Worm (Caenorhabditis elegans) whole organism, mixed stage, embryonic: ENCODE data around the gene rgs-7.

Experiments
- blmp-1 ChIP-seq: fragments of 150-350 bp; optimal IDR thresholded peaks from 2 replicates; lab custom pipeline; 2014; ENCODE audit warnings: missing biosample characterization, missing genetic modification characterization
- ceh-39 ChIP-seq: fragments of 150-350 bp; optimal IDR thresholded peaks from 2 replicates; lab custom pipeline; 2014; ENCODE audit warnings: missing biosample characterization, missing genetic modification characterization
- ceh-43 ChIP-seq: fragments of 200-800 bp; sonication (Bioruptor generic); optimal IDR thresholded peaks from 2 replicates; lab custom pipeline; 2018; ENCODE audit warnings: mild to moderate bottlenecking, missing genetic modification characterization, moderate library complexity, missing compliant biosample characterization
- ceh-83 ChIP-seq: fragments of 200-800 bp; sonication (Bioruptor generic); optimal IDR thresholded peaks from 2 replicates; lab custom pipeline; 2018; ENCODE audit warnings: mild to moderate bottlenecking, missing genetic modification characterization, missing compliant biosample characterization
- ces-1 ChIP-seq: fragments of 150-350 bp; optimal IDR thresholded peaks from 2 replicates; lab custom pipeline; 2014; ENCODE audit warnings: missing biosample characterization, missing genetic modification reagents, missing genetic modification characterization
- drap-1 ChIP-seq: fragments of 200-800 bp; sonication (Bioruptor generic); optimal IDR thresholded peaks from 3 replicates; lab custom pipeline; 2018; ENCODE audit warnings: mild to moderate bottlenecking, missing genetic modification characterization, missing compliant biosample characterization
- hlh-1 ChIP-seq: fragments of 150-350 bp; optimal IDR thresholded peaks from 2 replicates; lab custom pipeline; 2014; ENCODE audit warnings: missing biosample characterization, missing genetic modification reagents, missing genetic modification characterization
- lin-32 ChIP-seq: fragments of 200-800 bp; sonication (Bioruptor generic); optimal IDR thresholded peaks from 2 replicates; lab custom pipeline; 2018; ENCODE audit warnings: mild to moderate bottlenecking, missing genetic modification characterization, missing compliant biosample characterization
- lsy-2 ChIP-seq: fragments of 150-350 bp; optimal IDR thresholded peaks from 2 replicates; lab custom pipeline; 2014; ENCODE audit warnings: missing biosample characterization, missing genetic modification characterization
- mab-5 ChIP-seq: fragments of 150-350 bp; optimal IDR thresholded peaks from 2 replicates; lab custom pipeline; 2014; ENCODE audit warnings: missing biosample characterization, missing genetic modification characterization
- mep-1 ChIP-seq: fragments of 150-350 bp; optimal IDR thresholded peaks from 2 replicates; lab custom pipeline; 2017; ENCODE audit warnings: missing biosample characterization, missing genetic modification reagents, missing genetic modification characterization, inconsistent platforms
- mls-2 ChIP-seq: sonication (generic microtip); optimal IDR thresholded peaks from 2 replicates; lab custom pipeline; 2016; ENCODE audit warnings: mild to moderate bottlenecking, missing genetic modification characterization, moderate library complexity, missing compliant biosample characterization
- nhr-12 ChIP-seq: fragments of 150-350 bp; optimal IDR thresholded peaks from 2 replicates; lab custom pipeline; 2014; ENCODE audit warnings: missing biosample characterization, missing genetic modification characterization
- nhr-237 ChIP-seq: fragments of 150-350 bp; optimal IDR thresholded peaks from 2 replicates; lab custom pipeline; 2014; ENCODE audit warnings: missing biosample characterization, missing genetic modification characterization
- nhr-76 ChIP-seq: sonication (generic microtip); optimal IDR thresholded peaks from 2 replicates; lab custom pipeline; 2017; ENCODE audit warnings: missing biosample characterization, missing genetic modification characterization
- pha-4 ChIP-seq: fragments of 150-350 bp; optimal IDR thresholded peaks from 2 replicates; lab custom pipeline; 2018; ENCODE audit warnings: missing biosample characterization, missing genetic modification reagents, missing genetic modification characterization
- tbx-8 ChIP-seq: fragments of 200-800 bp; sonication (Bioruptor generic); optimal IDR thresholded peaks from 2 replicates; lab custom pipeline; 2018; ENCODE audit warnings: mild to moderate bottlenecking, missing genetic modification characterization, moderate library complexity, missing compliant biosample characterization
- unc-120 ChIP-seq: sonication (generic microtip); optimal IDR thresholded peaks from 2 replicates; lab custom pipeline; 2017; ENCODE audit warnings: missing genetic modification characterization, missing compliant biosample characterization; ENCODE audit not compliant: poor library complexity, severe bottlenecking
- unc-62 ChIP-seq: fragments of 150-350 bp; optimal IDR thresholded peaks from 2 replicates; lab custom pipeline; 2014; ENCODE audit warnings: missing biosample characterization, missing genetic modification reagents, missing genetic modification characterization
- ztf-11 ChIP-seq: fragments of 150-350 bp; optimal IDR thresholded peaks from 2 replicates; lab custom pipeline; 2014; ENCODE audit warnings: missing biosample characterization, missing genetic modification characterization

rgs-7 gene

DNA sequence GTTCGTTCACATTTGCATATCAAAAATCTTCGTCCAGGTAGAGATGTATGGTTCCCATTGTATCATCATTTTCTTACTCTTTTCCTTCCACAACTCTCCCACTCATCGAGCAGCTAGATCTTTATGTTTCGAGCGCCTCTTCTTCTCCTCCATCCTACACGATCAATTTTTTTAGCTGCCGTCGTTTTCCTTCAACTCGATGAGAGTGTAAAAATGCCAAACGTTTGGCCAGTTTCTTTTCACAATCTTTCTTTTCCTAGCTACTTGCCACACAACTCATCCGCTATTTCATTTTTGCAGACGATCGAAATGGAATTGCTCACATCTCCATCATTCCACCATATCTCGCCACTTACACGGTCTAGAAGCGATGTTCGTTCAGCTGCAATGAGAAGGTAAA, 59.2 kb downstream of the rgs-7 start, which contains the start of gene C18B2.3:
C18B2.3 (plus strand) TSS at position 301 of the 400 bp plus-strand sequence.
- no peak for TF ChIP-seq nhr-12 (tag; lab: Kevin White, UChicago)
- TF ChIP-seq nhr-76 (tag; lab: Kevin White, UChicago), result no peak
- TF ChIP-seq drap-1, result no peak
- no peak for TF ChIP-seq lsy-2 (tag; lab: Kevin White, UChicago)
- TF ChIP-seq hlh-1, result peak; percentile 18
- TF ChIP-seq ztf-11 (tag; lab: Kevin White, UChicago), result no peak

DNA sequence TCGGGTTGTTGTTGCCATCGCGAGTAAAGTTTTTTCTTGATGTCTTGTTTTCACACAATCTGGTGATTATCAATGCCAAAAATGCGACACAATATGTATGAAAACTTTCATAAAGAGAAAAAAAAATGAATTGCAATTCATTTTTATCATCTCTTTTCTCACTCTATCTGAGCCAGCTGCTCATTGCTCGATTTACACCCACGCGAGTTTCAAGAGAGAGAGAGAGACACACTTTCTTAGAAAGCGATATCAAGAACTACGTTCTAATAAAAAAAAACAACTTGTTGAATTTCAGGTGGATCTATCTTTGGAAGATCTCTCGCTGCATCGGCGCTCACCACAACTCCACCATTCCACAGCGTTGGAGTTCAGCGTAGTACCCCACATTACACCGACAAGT, 60.3 kb downstream of the rgs-7 start:
- TF ChIP-seq unc-62, result no peak
- no peak for TF ChIP-seq ceh-83 (GFP tag; lab: Kevin White, UChicago)
- TF ChIP-seq lin-32 (GFP tag; lab: Kevin White, UChicago), result no peak
- no peak for TF ChIP-seq mab-5 (tag; lab: Kevin White, UChicago)
- TF ChIP-seq, all 35 proteins: peak for 0

DNA sequence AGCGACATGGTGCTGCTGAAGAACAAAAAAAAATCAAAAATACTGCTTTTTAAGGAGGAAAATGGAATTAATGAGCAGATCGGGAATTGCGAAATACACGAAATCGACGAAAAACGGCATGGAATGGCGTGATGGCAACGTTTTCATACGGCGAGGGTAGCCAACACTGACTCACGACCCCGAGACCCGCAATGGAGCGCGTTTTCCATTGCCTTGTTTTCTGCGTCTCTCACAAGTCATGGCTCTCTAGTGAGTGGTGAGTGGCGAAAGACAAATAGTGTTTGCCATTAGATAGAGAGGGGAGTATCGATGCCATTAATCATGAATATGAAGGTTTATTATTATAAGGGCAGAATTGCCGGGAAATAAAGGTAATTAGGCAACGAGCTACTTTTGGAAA, 63.4 kb downstream of the rgs-7 start, which contains the start of gene C18B2.4:
C18B2.4 (minus strand) TSS at position 15 of the 400 bp plus-strand sequence.
- TF ChIP-seq tbx-8 (GFP tag; lab: Kevin White, UChicago), result no peak
- TF ChIP-seq unc-120 (tag; lab: Kevin White, UChicago), result peak; percentile 79
- no peak for TF ChIP-seq ztf-11 (tag; lab: Kevin White, UChicago)
- no peak for TF ChIP-seq blmp-1 (tag; lab: Kevin White, UChicago)
- peak; percentile 4 for TF ChIP-seq ceh-39 (tag; lab: Kevin White, UChicago)
- TF ChIP-seq ceh-43 (GFP tag; lab: Kevin White, UChicago), result peak; percentile 46
- TF ChIP-seq drap-1, result peak; percentile 27
- peak; percentile 58 for TF ChIP-seq ces-1 (GFP tag; lab: Kevin White, UChicago)
- no peak for TF ChIP-seq lsy-2 (tag; lab: Kevin White, UChicago)
- TF ChIP-seq ceh-83 (GFP tag; lab: Kevin White, UChicago), result no peak
- peak; percentile 28 for TF ChIP-seq pha-4 (tag; lab: Kevin White, UChicago)
- no peak for TF ChIP-seq nhr-12 (tag; lab: Kevin White, UChicago)
- TF ChIP-seq mls-2 (tag; lab: Kevin White, UChicago), result peak; percentile 72
- TF ChIP-seq nhr-237 (tag; lab: Kevin White, UChicago), result peak; percentile 17
- peak; percentile 57 for TF ChIP-seq mep-1
- peak; percentile 83 for TF ChIP-seq unc-62
- TF ChIP-seq, all 35 proteins: peak for 10
